Fruit fly (Drosophila melanogaster) whole organism, prepupa: ENCODE data around the gene TfIIA-S.

ENCODE experiments used
- Blimp-1 ChIP-seq: fragments of 200-800 bp; sonication (Bioruptor generic); optimal IDR thresholded peaks from 3 replicates; lab custom pipeline; 2017; ENCODE audit warnings: missing biosample characterization, missing genetic modification characterization, mild to moderate bottlenecking, moderate library complexity, missing genetic modification reagents
- CG10631 ChIP-seq: fragments of 200-800 bp; sonication (Bioruptor generic); optimal IDR thresholded peaks from 2 replicates; lab custom pipeline; 2016; ENCODE audit warnings: missing biosample characterization, missing genetic modification characterization
- CG11294 ChIP-seq: fragments of 200-800 bp; sonication (Bioruptor generic); IDR thresholded peaks from 2 replicates; pipeline ENCODE4 v1.3.6; 2022; ENCODE audit warnings: missing biosample characterization, missing genetic modification characterization
- CG11762 ChIP-seq: fragments of 200-800 bp; sonication (Bioruptor generic); optimal IDR thresholded peaks from 3 replicates; lab custom pipeline; 2016; ENCODE audit warnings: missing biosample characterization, missing genetic modification characterization; ENCODE audit not compliant: insufficient read depth
- CG1621 ChIP-seq: fragments of 200-800 bp; sonication (Bioruptor generic); optimal IDR thresholded peaks from 3 replicates; lab custom pipeline; 2018; ENCODE audit warnings: missing biosample characterization, mild to moderate bottlenecking, missing genetic modification characterization
- CG16779 ChIP-seq: fragments of 200-800 bp; sonication (Bioruptor generic); optimal IDR thresholded peaks from 3 replicates; lab custom pipeline; 2017; ENCODE audit warnings: missing biosample characterization, mild to moderate bottlenecking, missing genetic modification characterization
- CG31627 ChIP-seq: fragments of 200-800 bp; sonication (Bioruptor generic); optimal IDR thresholded peaks from 3 replicates; lab custom pipeline; 2016; ENCODE audit warnings: missing biosample characterization, missing genetic modification characterization
- CG3919 ChIP-seq: fragments of 200-800 bp; sonication (Bioruptor generic); optimal IDR thresholded peaks from 3 replicates; lab custom pipeline; 2016; ENCODE audit warnings: missing biosample characterization, missing genetic modification characterization
- CG4318 ChIP-seq: fragments of 200-800 bp; sonication (Bioruptor generic); optimal IDR thresholded peaks from 3 replicates; lab custom pipeline; 2017; ENCODE audit warnings: missing biosample characterization, mild to moderate bottlenecking, missing genetic modification characterization
- CG6163 ChIP-seq: fragments of 200-800 bp; sonication (Bioruptor generic); IDR thresholded peaks from 3 replicates; pipeline ENCODE4 v1.3.6; 2022; ENCODE audit warnings: missing biosample characterization, missing genetic modification characterization
- CG6276 ChIP-seq: fragments of 200-800 bp; sonication (Bioruptor generic); optimal IDR thresholded peaks from 2 replicates; lab custom pipeline; 2017; ENCODE audit warnings: missing biosample characterization, mild to moderate bottlenecking, missing genetic modification characterization
- CG7368 ChIP-seq: fragments of 200-800 bp; sonication (Bioruptor generic); optimal IDR thresholded peaks from 3 replicates; lab custom pipeline; 2016; ENCODE audit warnings: missing biosample characterization, missing genetic modification characterization
- CG8319 ChIP-seq: fragments of 200-800 bp; sonication (Bioruptor generic); optimal IDR thresholded peaks from 3 replicates; lab custom pipeline; 2016; ENCODE audit warnings: missing biosample characterization, missing genetic modification characterization
- CG8632 ChIP-seq: fragments of 200-800 bp; sonication (Bioruptor generic); optimal IDR thresholded peaks from 3 replicates; lab custom pipeline; 2016; ENCODE audit warnings: missing biosample characterization, missing genetic modification characterization
- CG9139 ChIP-seq: fragments of 200-800 bp; sonication (Bioruptor generic); optimal IDR thresholded peaks from 3 replicates; lab custom pipeline; 2017; ENCODE audit warnings: missing biosample characterization, mild to moderate bottlenecking, missing genetic modification characterization
- Eip75B ChIP-seq: fragments of 200-800 bp; sonication (Bioruptor generic); optimal IDR thresholded peaks from 3 replicates; lab custom pipeline; 2016; ENCODE audit warnings: missing biosample characterization, missing genetic modification characterization
- Eip78C ChIP-seq: fragments of 200-800 bp; sonication (Bioruptor generic); peaks from one replicate; lab custom pipeline; 2016; ENCODE audit warnings: missing biosample characterization, missing genetic modification characterization
- Eip93F ChIP-seq: fragments of 200-800 bp; sonication (Bioruptor generic); optimal IDR thresholded peaks from 2 replicates; lab custom pipeline; 2016; ENCODE audit warnings: missing biosample characterization, mild to moderate bottlenecking, missing genetic modification characterization
- Ets96B ChIP-seq: fragments of 200-800 bp; optimal IDR thresholded peaks from 2 replicates; lab custom pipeline; 2019; ENCODE audit warnings: missing biosample characterization, mild to moderate bottlenecking, missing genetic modification characterization, moderate library complexity
- Gug ChIP-seq: fragments of 200-800 bp; sonication (Bioruptor generic); IDR thresholded peaks from 2 replicates; pipeline ENCODE4 v1.3.6; 2022; ENCODE audit warnings: missing biosample characterization, missing genetic modification characterization
- Hr38 ChIP-seq: sonication (Bioruptor generic); optimal IDR thresholded peaks from 2 replicates; lab custom pipeline; 2016; ENCODE audit warnings: missing biosample characterization, missing genetic modification characterization
- Lpt ChIP-seq: fragments of 200-800 bp; sonication (Bioruptor generic); optimal IDR thresholded peaks from 3 replicates; lab custom pipeline; 2016; ENCODE audit warnings: missing biosample characterization, missing genetic modification characterization
- Met ChIP-seq: fragments of 200-800 bp; sonication (Bioruptor generic); optimal IDR thresholded peaks from 3 replicates; lab custom pipeline; 2016; ENCODE audit warnings: missing biosample characterization, missing genetic modification characterization
- OdsH ChIP-seq: fragments of 200-800 bp; sonication (Bioruptor generic); optimal IDR thresholded peaks from 3 replicates; lab custom pipeline; 2016; ENCODE audit warnings: missing biosample characterization, missing genetic modification characterization
- Sox102F ChIP-seq: fragments of 200-800 bp; sonication (Bioruptor generic); optimal IDR thresholded peaks from 2 replicates; lab custom pipeline; 2016; ENCODE audit warnings: missing biosample characterization, mild to moderate bottlenecking, missing genetic modification characterization
- Sox14 ChIP-seq: fragments of 200-800 bp; sonication (Bioruptor generic); optimal IDR thresholded peaks from 3 replicates; lab custom pipeline; 2016; ENCODE audit warnings: missing biosample characterization, missing genetic modification characterization
- Sox15 ChIP-seq: fragments of 200-800 bp; sonication (Bioruptor generic); optimal IDR thresholded peaks from 3 replicates; lab custom pipeline; 2016; ENCODE audit warnings: missing biosample characterization, missing genetic modification characterization
- achi ChIP-seq: fragments of 200-800 bp; sonication (Bioruptor generic); optimal IDR thresholded peaks from 3 replicates; lab custom pipeline; 2016; ENCODE audit warnings: missing biosample characterization, missing genetic modification characterization
- cyc ChIP-seq: fragments of 200-800 bp; sonication (Bioruptor generic); optimal IDR thresholded peaks from 3 replicates; lab custom pipeline; 2016; ENCODE audit warnings: missing biosample characterization, missing genetic modification characterization
- dac ChIP-seq: fragments of 200-800 bp; sonication (Bioruptor generic); optimal IDR thresholded peaks from 2 replicates; lab custom pipeline; 2017; ENCODE audit warnings: missing biosample characterization, mild to moderate bottlenecking, missing genetic modification characterization
- dsx ChIP-seq: fragments of 200-800 bp; optimal IDR thresholded peaks from 3 replicates; lab custom pipeline; 2019; ENCODE audit warnings: missing biosample characterization, mild to moderate bottlenecking, missing genetic modification characterization, moderate library complexity; ENCODE audit not compliant: poor library complexity, severe bottlenecking
- eg ChIP-seq: fragments of 200-800 bp; sonication (Bioruptor generic); IDR thresholded peaks from 3 replicates; pipeline ENCODE4 v1.3.6; 2022; ENCODE audit warnings: missing biosample characterization, missing genetic modification characterization
- esn ChIP-seq: fragments of 200-800 bp; sonication (Bioruptor generic); optimal IDR thresholded peaks from 2 replicates; lab custom pipeline; 2016; ENCODE audit warnings: missing biosample characterization, mild to moderate bottlenecking, missing genetic modification characterization, moderate library complexity
- fd59A ChIP-seq: fragments of 200-800 bp; sonication (Bioruptor generic); optimal IDR thresholded peaks from 2 replicates; lab custom pipeline; 2017; ENCODE audit warnings: missing biosample characterization, mild to moderate bottlenecking, missing genetic modification characterization, missing genetic modification reagents
- fd85E ChIP-seq: fragments of 200-800 bp; sonication (Bioruptor generic); optimal IDR thresholded peaks from 3 replicates; lab custom pipeline; 2016; ENCODE audit warnings: missing biosample characterization, missing genetic modification characterization
- fkh ChIP-seq: fragments of 200-800 bp; sonication (Bioruptor generic); optimal IDR thresholded peaks from 3 replicates; lab custom pipeline; 2017; ENCODE audit warnings: missing biosample characterization, mild to moderate bottlenecking, missing genetic modification characterization, moderate library complexity
- lz ChIP-seq: fragments of 200-800 bp; sonication (Bioruptor generic); optimal IDR thresholded peaks from 3 replicates; lab custom pipeline; 2016; ENCODE audit warnings: missing biosample characterization, missing genetic modification characterization
- net ChIP-seq: fragments of 200-800 bp; sonication (Bioruptor generic); optimal IDR thresholded peaks from 3 replicates; lab custom pipeline; 2016; ENCODE audit warnings: missing biosample characterization, missing genetic modification characterization
- pdm3 ChIP-seq: fragments of 200-800 bp; sonication (Bioruptor generic); optimal IDR thresholded peaks from 3 replicates; lab custom pipeline; 2016; ENCODE audit warnings: missing biosample characterization, missing genetic modification characterization
- spab ChIP-seq: fragments of 200-800 bp; sonication (Bioruptor generic); optimal IDR thresholded peaks from 2 replicates; lab custom pipeline; 2017; ENCODE audit warnings: missing biosample characterization, mild to moderate bottlenecking, missing genetic modification characterization, missing genetic modification reagents
- svp ChIP-seq: fragments of 200-800 bp; sonication (Bioruptor generic); peaks from one replicate; lab custom pipeline; 2016; ENCODE audit warnings: missing biosample characterization, missing genetic modification characterization
- topi ChIP-seq: fragments of 200-800 bp; sonication (Bioruptor generic); optimal IDR thresholded peaks from 3 replicates; lab custom pipeline; 2016; ENCODE audit warnings: missing biosample characterization, missing genetic modification characterization

The TfIIA-S gene

dm6 chr3R:23886270-23887095, 4.4 kb downstream of the TfIIA-S start (continued):
- TF ChIP-seq Sox14 (peak; percentile 96), Met (GFP tag; lab: Kevin White, UChicago) (peak; percentile 97), cyc (GFP tag; lab: Kevin White, UChicago) (peak; percentile 94), CG9139 (GFP tag; lab: Kevin White, UChicago) (peak; percentile 92), lz (GFP tag; lab: Kevin White, UChicago) (peak; percentile 97), CG16779 (tag; lab: Kevin White, UChicago) (peak; percentile 88), CG10631 (GFP tag; lab: Kevin White, UChicago) (peak; percentile 94), CG4318 (GFP tag; lab: Kevin White, UChicago) (peak; percentile 79), Sox102F (GFP tag; lab: Kevin White, UChicago) (peak; percentile 97), esn (peak; percentile 98), Lpt (peak; percentile 86), pdm3 (GFP tag; lab: Kevin White, UChicago) (peak; percentile 93), CG8632 (GFP tag; lab: Kevin White, UChicago) (peak; percentile 95)

dm6 chr3R:23885660-23886059, 5.2 kb downstream of the TfIIA-S start:
- TF ChIP-seq net (GFP tag; lab: Kevin White, UChicago): no peak
- TF ChIP-seq Ets96B (tag; lab: Kevin White, UChicago): no peak
- TF ChIP-seq CG6163 (GFP tag; lab: Robert Waterston, UW): no peak
- TF ChIP-seq OdsH: no peak
- no peak for TF ChIP-seq CG4318 (GFP tag; lab: Kevin White, UChicago)

dm6 chr3R:23885182-23885581, 5.7 kb downstream of the TfIIA-S start:
- no peak for TF ChIP-seq Sox15 (GFP tag; lab: Kevin White, UChicago)
- TF ChIP-seq CG3919 (GFP tag; lab: Kevin White, UChicago): no peak
- no peak for TF ChIP-seq eg (GFP tag; lab: Robert Waterston, UW)
- no peak for TF ChIP-seq dsx (GFP tag; lab: Kevin White, UChicago)
- TF ChIP-seq CG7368 (GFP tag; lab: Kevin White, UChicago): no peak
- no peak for TF ChIP-seq topi (GFP tag; lab: Kevin White, UChicago)
- no peak for TF ChIP-seq CG31627 (GFP tag; lab: Kevin White, UChicago)
- TF ChIP-seq Blimp-1: no peak
- no peak for TF ChIP-seq fd59A (GFP tag; lab: Kevin White, UChicago)
- no peak for TF ChIP-seq Gug (GFP tag; lab: Robert Waterston, UW)
- no peak for TF ChIP-seq CG11294 (GFP tag; lab: Robert Waterston, UW)

- TF ChIP-seq Gug (GFP tag; lab: Robert Waterston, UW): no peak
- TF ChIP-seq fd59A (GFP tag; lab: Kevin White, UChicago): no peak
- TF ChIP-seq pdm3 (GFP tag; lab: Kevin White, UChicago): no peak
- TF ChIP-seq esn: peak; percentile 28
- TF ChIP-seq Sox14: peak; percentile 17
- no peak for TF ChIP-seq fkh (GFP tag; lab: Kevin White, UChicago)
- no peak for TF ChIP-seq dac (GFP tag; lab: Kevin White, UChicago)
- TF ChIP-seq Met (GFP tag; lab: Kevin White, UChicago): no peak
- no peak for TF ChIP-seq net (GFP tag; lab: Kevin White, UChicago)
- TF ChIP-seq fd85E: no peak
- no peak for TF ChIP-seq CG8319 (GFP tag; lab: Kevin White, UChicago)
- no peak for TF ChIP-seq topi (GFP tag; lab: Kevin White, UChicago)
- TF ChIP-seq CG16779 (tag; lab: Kevin White, UChicago): no peak
- TF ChIP-seq CG3919 (GFP tag; lab: Kevin White, UChicago): no peak
- no peak for TF ChIP-seq Hr38
- peak; percentile 1 for TF ChIP-seq Eip75B (GFP tag; lab: Kevin White, UChicago)
- TF ChIP-seq Eip78C (GFP tag; lab: Kevin White, UChicago): peak; percentile 74
- TF ChIP-seq CG6276 (GFP tag; lab: Kevin White, UChicago): no peak
- TF ChIP-seq Eip93F (GFP tag; lab: Kevin White, UChicago): no peak
- no peak for TF ChIP-seq CG31627 (GFP tag; lab: Kevin White, UChicago)
- no peak for TF ChIP-seq achi (GFP tag; lab: Kevin White, UChicago)
- no peak for TF ChIP-seq spab (GFP tag; lab: Kevin White, UChicago)
- TF ChIP-seq svp (GFP tag; lab: Kevin White, UChicago): peak; percentile 94
- TF ChIP-seq Blimp-1: no peak
- TF ChIP-seq Sox102F (GFP tag; lab: Kevin White, UChicago): no peak
- no peak for TF ChIP-seq CG1621 (tag; lab: Kevin White, UChicago)
- TF ChIP-seq CG11762 (GFP tag; lab: Kevin White, UChicago): no peak
Observed at dm6 chr3R:23884088-23884727, 6.7 kb downstream of the TfIIA-S start.
